Fruit fly (Drosophila melanogaster) whole organism, wandering third instar larva: ENCODE data around the gene CG11349.

Experiments used
- CG32264 ChIP-seq: fragments of 200-800 bp; sonication (Bioruptor generic); optimal IDR thresholded peaks from 2 replicates; lab custom pipeline; 2016; ENCODE audit warnings: missing biosample characterization, missing genetic modification characterization
- CrebA ChIP-seq: fragments of 200-800 bp; sonication (Bioruptor generic); optimal IDR thresholded peaks from 2 replicates; lab custom pipeline; 2016; ENCODE audit warnings: missing biosample characterization, mild to moderate bottlenecking, missing genetic modification characterization, borderline replicate concordance
- Dfd ChIP-seq: fragments of >200 bp; optimal IDR thresholded peaks from 2 replicates; lab custom pipeline; 2017; ENCODE audit warnings: missing biosample characterization, missing genetic modification characterization
- Myc ChIP-seq: fragments of >200 bp; optimal IDR thresholded peaks from 2 replicates; lab custom pipeline; 2017
- N ChIP-seq: fragments of >200 bp; optimal IDR thresholded peaks from 2 replicates; lab custom pipeline; 2018; ENCODE audit warnings: missing biosample characterization, missing external identifiers, missing genetic modification characterization
- Rel ChIP-seq, 2 experiments: fragments of 200-800 bp; sonication (Bioruptor generic) in 1 of 2; optimal IDR thresholded peaks; 2 replicates in 1 of 2; 3 replicates in 1 of 2; lab custom pipeline; 2016 to 2019; ENCODE audit warnings: mild to moderate bottlenecking in 2 of 2, missing biosample characterization in 2 of 2, missing genetic modification characterization in 2 of 2, moderate library complexity in 1 of 2
- dmrt93B ChIP-seq: fragments of 200-800 bp; sonication (Bioruptor generic); optimal IDR thresholded peaks from 2 replicates; lab custom pipeline; 2018; ENCODE audit warnings: missing biosample characterization, mild to moderate bottlenecking, missing genetic modification characterization
- dsf ChIP-seq: sonication (Bioruptor generic); optimal IDR thresholded peaks from 2 replicates; lab custom pipeline; 2016; ENCODE audit warnings: missing biosample characterization, missing genetic modification characterization, borderline replicate concordance
- fru ChIP-seq: fragments of 200-800 bp; sonication (Bioruptor generic); optimal IDR thresholded peaks from 3 replicates; lab custom pipeline; 2016; ENCODE audit warnings: missing biosample characterization, mild to moderate bottlenecking, missing genetic modification characterization
- lola ChIP-seq: fragments of >200 bp; optimal IDR thresholded peaks from 2 replicates; lab custom pipeline; 2017; ENCODE audit warnings: missing biosample characterization, missing genetic modification characterization
- pan ChIP-seq: fragments of >200 bp; optimal IDR thresholded peaks from 2 replicates; lab custom pipeline; 2017
- psq ChIP-seq: fragments of 200-800 bp; sonication (Bioruptor generic); optimal IDR thresholded peaks from 3 replicates; lab custom pipeline; 2017; ENCODE audit warnings: missing biosample characterization, mild to moderate bottlenecking, missing genetic modification characterization, moderate library complexity
- sage ChIP-seq: fragments of 200-800 bp; sonication (Bioruptor generic); optimal IDR thresholded peaks from 2 replicates; lab custom pipeline; 2016; ENCODE audit warnings: missing biosample characterization, mild to moderate bottlenecking, missing genetic modification characterization
- usp ChIP-seq: fragments of >200 bp; optimal IDR thresholded peaks from 2 replicates; lab custom pipeline; 2017; ENCODE audit warnings: missing biosample characterization, missing genetic modification characterization

DNA sequence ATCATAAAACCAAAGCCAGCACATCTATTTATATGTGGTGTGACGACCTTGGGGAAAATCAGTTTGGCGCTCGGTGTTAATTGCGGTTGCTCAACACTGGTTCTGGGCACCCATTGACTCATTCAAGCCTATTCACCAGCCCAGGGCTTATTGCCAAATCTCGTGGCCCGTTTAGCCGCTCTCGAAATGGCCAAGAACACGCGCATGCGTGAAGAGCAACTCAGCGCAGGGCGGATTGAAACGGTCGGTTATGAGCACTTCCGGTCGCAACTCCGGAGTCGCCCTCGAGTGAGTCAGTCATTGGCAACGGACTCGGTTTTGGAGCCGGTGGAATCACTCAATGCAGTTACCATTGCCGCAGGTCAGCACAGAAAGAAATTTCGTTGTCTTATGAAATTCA is 16.6 kb downstream of the CG11349 start:
- no peak for TF ChIP-seq pan
- no peak for TF ChIP-seq dsf (GFP tag; lab: Kevin White, UChicago)
- TF ChIP-seq usp (GFP tag; lab: Kevin White, UChicago), result no peak
- no peak for TF ChIP-seq dmrt93B (GFP tag; lab: Kevin White, UChicago)
- no peak for TF ChIP-seq fru (GFP tag; lab: Kevin White, UChicago)
- no peak for TF ChIP-seq sage
- TF ChIP-seq psq (GFP tag; lab: Kevin White, UChicago), result no peak
- no peak for TF ChIP-seq lola (GFP tag; lab: Kevin White, UChicago)
- TF ChIP-seq CG32264 (GFP tag; lab: Kevin White, UChicago), result no peak
- TF ChIP-seq CrebA, result no peak
- no peak for TF ChIP-seq Myc
- TF ChIP-seq N (GFP tag; lab: Kevin White, UChicago), result no peak
- TF ChIP-seq Rel (GFP tag; optimal IDR thresholded peaks at IDR 0.05; lab: Kevin White, UChicago), result no peak
- no peak for TF ChIP-seq Rel (tag; optimal IDR thresholded peaks at IDR 0.05; lab: Kevin White, UChicago)
- no peak for TF ChIP-seq Dfd (GFP tag; lab: Kevin White, UChicago)
